Fruit fly (Drosophila melanogaster): ENCODE measurements around the gene Cmpk.

Cmpk gene

dm6 chr3R:26052150-26052908, 2.9 kb downstream of the Cmpk start, which contains the start of the genes Exo84 and Vps2:
TSS of gene Exo84 (minus strand) at chr3R:26052257.
TSS of gene Vps2 (plus strand) at chr3R:26052821.
- TF ChIP-seq CG4496 (GFP tag; IDR thresholded peaks at IDR 0.05) (no peak), CG14655 (GFP tag; optimal IDR thresholded peaks at IDR 0.05) (no peak), Pif1B (GFP tag; optimal IDR thresholded peaks at IDR 0.05) (no peak), CG15710 (tag; optimal IDR thresholded peaks at IDR 0.05) (peak; percentile 53), CG34367 (tag; optimal IDR thresholded peaks at IDR 0.05) (peak; percentile 26), CG10348 (GFP tag; IDR thresholded peaks at IDR 0.05) (0 out of 2 replicates have a peak, but pooled peaks have one; percentile 27), CG8301 (tag; optimal IDR thresholded peaks at IDR 0.05) (no peak), Snoo (tag; optimal IDR thresholded peaks at IDR 0.05) (peak; percentile 7), EcR (GFP tag; optimal IDR thresholded peaks at IDR 0.05) (no peak), Ets98B (GFP tag; IDR thresholded peaks at IDR 0.05) (no peak), CG17806 (tag; optimal IDR thresholded peaks at IDR 0.05) (peak; percentile 24), CG9948 (tag; optimal IDR thresholded peaks at IDR 0.05) (peak; percentile 47)

DNA sequence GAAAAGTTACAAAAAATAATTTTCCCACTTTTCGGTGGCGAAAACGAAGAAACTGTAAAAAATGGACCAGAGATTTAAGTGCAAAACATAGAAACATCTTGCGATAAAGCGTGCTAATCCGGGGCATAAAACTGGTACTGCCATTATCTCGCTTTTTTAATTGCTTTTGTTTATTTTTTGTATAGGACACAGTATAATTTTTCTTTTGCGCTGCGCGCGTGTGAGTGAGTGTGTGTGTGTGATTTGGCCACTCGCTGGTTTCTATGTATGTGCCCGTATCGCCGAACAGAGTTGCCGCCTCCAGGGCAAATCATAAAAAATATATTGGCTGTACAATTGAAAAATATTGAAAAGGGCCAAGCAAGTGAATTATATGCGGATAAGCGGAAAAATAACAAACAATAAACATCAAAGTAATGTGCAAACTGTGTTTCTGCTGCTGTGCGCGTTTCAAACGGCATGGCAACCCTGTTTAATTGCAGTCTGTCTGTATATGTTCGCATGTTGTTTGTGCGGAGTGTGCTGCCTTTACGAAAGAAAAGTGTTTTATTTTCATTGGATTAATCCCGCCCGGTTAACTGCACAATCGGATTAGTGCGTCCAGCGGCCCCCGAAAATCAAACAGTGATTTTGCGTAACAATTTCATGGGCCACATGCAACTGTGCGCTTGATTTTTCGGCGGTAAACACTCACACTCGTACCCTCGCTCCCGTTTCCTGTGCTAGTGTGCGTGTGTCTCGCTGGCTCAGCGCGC, 12.9 kb downstream of the Cmpk start:
- TF ChIP-seq CG34367 (tag; optimal IDR thresholded peaks at IDR 0.05) (peak; percentile 93), CG15710 (tag; optimal IDR thresholded peaks at IDR 0.05) (peak; percentile 94), gl (tag; optimal IDR thresholded peaks at IDR 0.05) (peak; percentile 84), Snoo (tag; optimal IDR thresholded peaks at IDR 0.05) (peak; percentile 95), CG13204 (GFP tag; optimal IDR thresholded peaks at IDR 0.05) (peak; percentile 77), CG14655 (GFP tag; optimal IDR thresholded peaks at IDR 0.05) (peak; percentile 97), CG32121 (GFP tag; IDR thresholded peaks at IDR 0.05) (peak; percentile 98), CG12605 (GFP tag; IDR thresholded peaks at IDR 0.05) (peak; percentile 96), CG8301 (tag; optimal IDR thresholded peaks at IDR 0.05) (peak; percentile 96), Ets98B (GFP tag; IDR thresholded peaks at IDR 0.05) (peak; percentile 99), CG10348 (GFP tag; IDR thresholded peaks at IDR 0.05) (peak; percentile 91), CG4496 (GFP tag; IDR thresholded peaks at IDR 0.05) (peak; percentile 99), EcR (GFP tag; optimal IDR thresholded peaks at IDR 0.05) (peak; percentile 17), D1 (tag; optimal IDR thresholded peaks at IDR 0.05) (peak; percentile 59), CG8159 (tag; optimal IDR thresholded peaks at IDR 0.05) (peak; percentile 93), Pif1A (GFP tag; optimal IDR thresholded peaks at IDR 0.05) (peak; percentile 98), rn (GFP tag; IDR thresholded peaks at IDR 0.05) (peak; percentile 97), Pif1B (GFP tag; optimal IDR thresholded peaks at IDR 0.05) (peak; percentile 94), fd96Ca (GFP tag; IDR thresholded peaks at IDR 0.05) (peak; percentile 99), CG17806 (tag; optimal IDR thresholded peaks at IDR 0.05) (peak; percentile 95), CG9948 (tag; optimal IDR thresholded peaks at IDR 0.05) (peak; percentile 95)

DNA sequence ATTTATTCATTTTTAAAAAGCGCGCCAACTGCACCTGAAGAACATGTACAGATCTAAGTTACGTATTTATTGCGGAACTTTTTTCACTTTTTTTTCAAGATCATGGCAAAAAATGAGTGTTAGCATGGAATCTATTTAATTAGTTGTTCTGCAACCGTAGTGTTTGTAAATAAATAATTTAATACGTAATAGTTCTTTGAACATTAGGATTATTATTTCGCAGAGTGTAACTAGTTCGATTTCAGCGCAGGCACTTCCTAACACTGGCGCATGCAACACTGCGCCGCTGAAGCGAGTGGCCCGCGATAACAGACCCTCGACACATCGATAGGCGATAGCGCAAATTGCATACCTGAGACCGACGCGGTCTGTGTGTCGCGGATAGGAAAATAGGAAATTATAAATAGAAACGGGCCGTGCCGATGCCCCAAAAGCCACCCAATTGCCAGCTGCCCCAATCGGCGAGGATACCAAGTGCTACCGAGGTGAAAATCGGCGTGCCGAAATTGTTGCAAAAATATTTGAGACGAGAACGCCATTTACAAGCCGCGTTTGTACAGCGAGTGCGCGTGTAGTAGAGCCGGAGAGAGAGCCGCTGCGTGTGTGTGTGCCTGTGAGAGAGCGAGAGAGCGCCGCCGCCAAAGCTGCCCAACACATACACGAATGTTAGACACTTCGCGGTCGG, 13.7 kb downstream of the Cmpk start, which contains the start of gene gro:
TSS of gene gro (plus strand) at position 320 of the 685 bp plus-strand sequence.
- TF ChIP-seq Pif1A (GFP tag; optimal IDR thresholded peaks at IDR 0.05) (peak; percentile 66), CG17806 (tag; optimal IDR thresholded peaks at IDR 0.05) (peak; percentile 51), rn (GFP tag; IDR thresholded peaks at IDR 0.05) (peak; percentile 70), CG4496 (GFP tag; IDR thresholded peaks at IDR 0.05) (peak; percentile 75), CG8301 (tag; optimal IDR thresholded peaks at IDR 0.05) (peak; percentile 13), EcR (GFP tag; optimal IDR thresholded peaks at IDR 0.05) (no peak), CG12605 (GFP tag; IDR thresholded peaks at IDR 0.05) (no peak), fd96Ca (GFP tag; IDR thresholded peaks at IDR 0.05) (peak; percentile 47), CG9948 (tag; optimal IDR thresholded peaks at IDR 0.05) (peak; percentile 40), CG8159 (tag; optimal IDR thresholded peaks at IDR 0.05) (peak; percentile 38), Ets98B (GFP tag; IDR thresholded peaks at IDR 0.05) (peak; percentile 55), CG15710 (tag; optimal IDR thresholded peaks at IDR 0.05) (peak; percentile 38), Snoo (tag; optimal IDR thresholded peaks at IDR 0.05) (peak; percentile 17), gl (tag; optimal IDR thresholded peaks at IDR 0.05) (no peak), D1 (tag; optimal IDR thresholded peaks at IDR 0.05) (peak; percentile 57), CG32121 (GFP tag; IDR thresholded peaks at IDR 0.05) (peak; percentile 51; the same call in 1 of the 2 replicates), CG14655 (GFP tag; optimal IDR thresholded peaks at IDR 0.05) (peak; percentile 36), CG10348 (GFP tag; IDR thresholded peaks at IDR 0.05) (no peak)

DNA sequence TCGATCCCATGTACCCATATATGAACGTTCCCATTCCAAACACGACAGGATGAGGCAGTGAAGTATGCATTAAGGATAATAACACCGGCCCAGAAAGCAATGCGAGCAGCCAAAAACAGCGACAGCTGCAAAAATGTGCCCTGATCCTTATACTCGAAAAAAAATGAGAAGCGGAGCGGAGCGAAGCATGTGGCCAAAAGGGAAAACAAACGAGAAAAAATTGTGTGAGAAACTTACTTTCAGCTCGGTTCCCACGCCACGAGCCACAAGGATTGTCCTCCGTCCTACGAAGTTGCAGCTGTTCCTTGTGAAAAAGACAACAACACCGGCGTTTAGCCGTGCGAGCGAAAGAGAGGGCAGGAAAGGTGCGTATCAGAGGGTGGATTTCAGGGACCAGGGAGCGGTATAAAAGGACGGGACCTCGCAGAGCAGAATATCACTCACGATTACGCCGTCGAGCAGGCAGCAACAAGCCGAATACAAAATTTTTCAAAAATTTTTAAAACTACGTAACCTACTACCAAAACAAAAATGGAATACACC, 15.4 kb downstream of the Cmpk start:
- TF ChIP-seq Snoo (tag; optimal IDR thresholded peaks at IDR 0.05) = no peak
- TF ChIP-seq CG8159 (tag; optimal IDR thresholded peaks at IDR 0.05) = no peak
- no peak for TF ChIP-seq CG13204 (GFP tag; optimal IDR thresholded peaks at IDR 0.05)
- TF ChIP-seq CG9948 (tag; optimal IDR thresholded peaks at IDR 0.05) = no peak
- no peak for TF ChIP-seq CG4496 (GFP tag; IDR thresholded peaks at IDR 0.05)
- no peak for TF ChIP-seq gl (tag; optimal IDR thresholded peaks at IDR 0.05)
- TF ChIP-seq Pif1A (GFP tag; optimal IDR thresholded peaks at IDR 0.05) = no peak
- no peak for TF ChIP-seq Pif1B (GFP tag; optimal IDR thresholded peaks at IDR 0.05)
